Worm (Caenorhabditis elegans) whole organism, young adult: ENCODE measurements around the gene clec-123.
A peak's percentile ranks its signal among the peaks of the same experiment; 100 is the strongest.

Experiments
- B0035.1 ChIP-seq: sonication (generic microtip); optimal IDR thresholded peaks from 2 replicates; lab custom pipeline; 2016; ENCODE audit warnings: missing genetic modification characterization, mild to moderate bottlenecking, missing compliant biosample characterization, missing genotype, missing genetic modification reagents
- B0261.1 ChIP-seq: sonication (generic microtip); optimal IDR thresholded peaks from 2 replicates; lab custom pipeline; 2016; ENCODE audit warnings: mild to moderate bottlenecking, missing genetic modification characterization, moderate library complexity, missing compliant biosample characterization
- C06A6.2 ChIP-seq: fragments of 200-800 bp; sonication (Bioruptor generic); conservative IDR thresholded peaks from 2 replicates; pipeline ENCODE4 v1.3.6; 2022; ENCODE audit warnings: missing genetic modification characterization, missing compliant biosample characterization
- D2030.7 ChIP-seq: fragments of 200-800 bp; sonication (Bioruptor generic); IDR thresholded peaks from 2 replicates; pipeline ENCODE4 v1.3.6; 2022; ENCODE audit warnings: missing genetic modification reagents, missing genetic modification characterization, missing compliant biosample characterization
- F10E7.11 ChIP-seq: sonication (generic microtip); optimal IDR thresholded peaks from 2 replicates; lab custom pipeline; 2017; ENCODE audit warnings: mild to moderate bottlenecking, missing genetic modification characterization, moderate library complexity, missing compliant biosample characterization
- F22D6.2 ChIP-seq: sonication (generic microtip); optimal IDR thresholded peaks from 2 replicates; lab custom pipeline; 2016; ENCODE audit warnings: mild to moderate bottlenecking, missing genetic modification characterization, missing compliant biosample characterization
- F33H1.4 ChIP-seq: fragments of 200-800 bp; sonication (Bioruptor generic); IDR thresholded peaks from 2 replicates; pipeline ENCODE4 v1.3.6; 2022; ENCODE audit warnings: missing genetic modification reagents, missing genetic modification characterization, missing compliant biosample characterization
- F37B4.10 ChIP-seq: fragments of 200-800 bp; sonication (Bioruptor generic); IDR thresholded peaks from 2 replicates; pipeline ENCODE4 v1.3.6; 2022; ENCODE audit warnings: missing genetic modification characterization, missing compliant biosample characterization
- F49E8.2 ChIP-seq: sonication (generic microtip); optimal IDR thresholded peaks from 3 replicates; lab custom pipeline; 2017; ENCODE audit warnings: missing genetic modification characterization, mild to moderate bottlenecking, missing compliant biosample characterization, antibody characterized with exemption, moderate library complexity; ENCODE audit not compliant: insufficient read depth
- K12H6.12 ChIP-seq: fragments of 200-800 bp; sonication (Bioruptor generic); optimal IDR thresholded peaks from 2 replicates; lab custom pipeline; 2018; ENCODE audit warnings: mild to moderate bottlenecking, missing genetic modification characterization, missing compliant biosample characterization
- Y56A3A.18 ChIP-seq: fragments of 200-800 bp; sonication (Bioruptor generic); IDR thresholded peaks from 2 replicates; pipeline ENCODE4 v1.3.6; 2022; ENCODE audit warnings: missing genetic modification reagents, missing genetic modification characterization, missing compliant biosample characterization
- ZK185.1 ChIP-seq: sonication (generic microtip); optimal IDR thresholded peaks from 2 replicates; lab custom pipeline; 2016; ENCODE audit warnings: mild to moderate bottlenecking, missing genetic modification characterization, missing compliant biosample characterization; ENCODE audit not compliant: poor library complexity, severe bottlenecking
- aptf-3 ChIP-seq: fragments of 200-800 bp; sonication (Bioruptor generic); IDR thresholded peaks from 2 replicates; pipeline ENCODE4 v1.3.6; 2022; ENCODE audit warnings: missing genetic modification characterization, missing compliant biosample characterization
- attf-5 ChIP-seq: fragments of 200-800 bp; sonication (Bioruptor generic); optimal IDR thresholded peaks from 2 replicates; lab custom pipeline; 2018; ENCODE audit warnings: mild to moderate bottlenecking, missing genetic modification characterization, missing compliant biosample characterization
- ccch-3 ChIP-seq: fragments of 200-800 bp; sonication (Bioruptor generic); optimal IDR thresholded peaks from 2 replicates; lab custom pipeline; 2018; ENCODE audit warnings: mild to moderate bottlenecking, missing genetic modification characterization, missing compliant biosample characterization
- cebp-2 ChIP-seq: fragments of 200-800 bp; sonication (Bioruptor generic); IDR thresholded peaks from 2 replicates; pipeline ENCODE4 v1.3.6; 2022; ENCODE audit warnings: missing genetic modification characterization, missing compliant biosample characterization
- ceh-100 ChIP-seq: fragments of 200-800 bp; sonication (Bioruptor generic); IDR thresholded peaks from 2 replicates; pipeline ENCODE4 v1.3.6; 2022; ENCODE audit warnings: missing genetic modification reagents, missing genetic modification characterization, missing compliant biosample characterization
- ceh-27 ChIP-seq: fragments of 200-800 bp; sonication (Bioruptor generic); optimal IDR thresholded peaks from 2 replicates; lab custom pipeline; 2018; ENCODE audit warnings: mild to moderate bottlenecking, missing genetic modification characterization, moderate library complexity, missing compliant biosample characterization
- ceh-58 ChIP-seq: fragments of 200-800 bp; sonication (Bioruptor generic); IDR thresholded peaks from 2 replicates; pipeline ENCODE4 v1.3.6; 2022; ENCODE audit warnings: missing genetic modification characterization, missing compliant biosample characterization
- chd-7 ChIP-seq: sonication (generic microtip); optimal IDR thresholded peaks from 2 replicates; lab custom pipeline; 2016; ENCODE audit warnings: mild to moderate bottlenecking, missing genetic modification characterization, moderate library complexity, missing compliant biosample characterization
- die-1 ChIP-seq: sonication (generic microtip); optimal IDR thresholded peaks from 2 replicates; lab custom pipeline; 2016; ENCODE audit warnings: missing genotype, mild to moderate bottlenecking, missing genetic modification characterization, missing compliant biosample characterization
- egl-18 ChIP-seq: fragments of 200-800 bp; sonication (Bioruptor generic); IDR thresholded peaks from 2 replicates; pipeline ENCODE4 v1.3.6; 2022; ENCODE audit warnings: missing genetic modification reagents, missing genetic modification characterization, missing compliant biosample characterization
- ets-4 ChIP-seq: fragments of 200-800 bp; sonication (Bioruptor generic); optimal IDR thresholded peaks from 2 replicates; lab custom pipeline; 2018; ENCODE audit warnings: mild to moderate bottlenecking, missing genetic modification characterization, missing compliant biosample characterization
- hlh-12 ChIP-seq: sonication (generic microtip); optimal IDR thresholded peaks from 2 replicates; lab custom pipeline; 2016; ENCODE audit warnings: missing genetic modification characterization, missing compliant biosample characterization
- lag-1 ChIP-seq: fragments of 200-800 bp; sonication (Bioruptor generic); IDR thresholded peaks from 2 replicates; pipeline ENCODE4 v1.3.6; 2022; ENCODE audit warnings: missing genetic modification reagents, missing genetic modification characterization, missing compliant biosample characterization
- let-526 ChIP-seq: fragments of 200-800 bp; sonication (Bioruptor generic); IDR thresholded peaks from 2 replicates; pipeline ENCODE4 v1.3.6; 2022; ENCODE audit warnings: missing genetic modification reagents, missing genetic modification characterization, missing compliant biosample characterization
- let-607 ChIP-seq, 2 experiments: fragments of 200-800 bp in 1 of 2; sonication (Bioruptor generic) in 1 of 2; sonication (generic microtip) in 1 of 2; optimal IDR thresholded peaks; 2 replicates each; lab custom pipeline; 2016 to 2018; ENCODE audit warnings: mild to moderate bottlenecking in 2 of 2, missing compliant biosample characterization in 2 of 2, missing genetic modification characterization in 2 of 2, moderate library complexity in 2 of 2, missing genotype in 1 of 2
- lin-40 ChIP-seq: sonication (generic microtip); optimal IDR thresholded peaks from 2 replicates; lab custom pipeline; 2016; ENCODE audit warnings: missing genetic modification characterization, mild to moderate bottlenecking, missing compliant biosample characterization, missing genotype, missing genetic modification reagents
- lsl-1 ChIP-seq: fragments of 200-800 bp; sonication (Bioruptor generic); optimal IDR thresholded peaks from 2 replicates; lab custom pipeline; 2018; ENCODE audit warnings: mild to moderate bottlenecking, missing genetic modification characterization, moderate library complexity, missing compliant biosample characterization
- lsy-27 ChIP-seq: sonication (generic microtip); optimal IDR thresholded peaks from 2 replicates; lab custom pipeline; 2017; ENCODE audit warnings: missing genetic modification characterization, mild to moderate bottlenecking, missing compliant biosample characterization, antibody characterized with exemption, missing genotype, borderline replicate concordance; ENCODE audit not compliant: insufficient read depth
- mcd-1 ChIP-seq: fragments of 200-800 bp; sonication (Bioruptor generic); IDR thresholded peaks from 2 replicates; pipeline ENCODE4 v1.3.6; 2022; ENCODE audit warnings: missing genetic modification reagents, missing genetic modification characterization, missing compliant biosample characterization
- nfyb-1 ChIP-seq: fragments of 200-800 bp; sonication (Bioruptor generic); IDR thresholded peaks from 2 replicates; pipeline ENCODE4 v1.3.6; 2022; ENCODE audit warnings: missing genetic modification reagents, missing genetic modification characterization, missing compliant biosample characterization
- nhr-27 ChIP-seq: fragments of 200-800 bp; sonication (Bioruptor generic); optimal IDR thresholded peaks from 2 replicates; lab custom pipeline; 2018; ENCODE audit warnings: mild to moderate bottlenecking, missing genetic modification characterization, moderate library complexity, missing compliant biosample characterization
- nhr-80 ChIP-seq: sonication (generic microtip); optimal IDR thresholded peaks from 2 replicates; lab custom pipeline; 2016; ENCODE audit warnings: missing genetic modification characterization, missing compliant biosample characterization
- pbrm-1 ChIP-seq: fragments of 200-800 bp; sonication (Bioruptor generic); IDR thresholded peaks from 2 replicates; pipeline ENCODE4 v1.3.6; 2022; ENCODE audit warnings: missing genetic modification reagents, missing genetic modification characterization, missing compliant biosample characterization
- repo-1 ChIP-seq: sonication (generic microtip); optimal IDR thresholded peaks from 2 replicates; lab custom pipeline; 2017; ENCODE audit warnings: mild to moderate bottlenecking, missing genetic modification characterization, missing compliant biosample characterization
- snpc-1.3 ChIP-seq: sonication (generic microtip); optimal IDR thresholded peaks from 2 replicates; lab custom pipeline; 2017; ENCODE audit warnings: missing genetic modification characterization, mild to moderate bottlenecking, missing compliant biosample characterization, antibody characterized with exemption, moderate library complexity, missing genotype, missing genetic modification reagents; ENCODE audit not compliant: insufficient read depth
- snpc-3.4 ChIP-seq: sonication (generic microtip); optimal IDR thresholded peaks from 2 replicates; lab custom pipeline; 2017; ENCODE audit warnings: missing genetic modification characterization, mild to moderate bottlenecking, missing compliant biosample characterization, antibody characterized with exemption, moderate library complexity, missing genotype, missing genetic modification reagents
- tbx-9 ChIP-seq: sonication (generic microtip); optimal IDR thresholded peaks from 2 replicates; lab custom pipeline; 2016; ENCODE audit warnings: borderline replicate concordance, missing genetic modification characterization, inconsistent platforms, missing compliant biosample characterization
- xnd-1 ChIP-seq: sonication (generic microtip); optimal IDR thresholded peaks from 2 replicates; lab custom pipeline; 2016; ENCODE audit warnings: missing genotype, missing genetic modification reagents, missing genetic modification characterization, missing compliant biosample characterization
- zfh-2 ChIP-seq: fragments of 200-800 bp; sonication (Bioruptor generic); conservative IDR thresholded peaks from 2 replicates; pipeline ENCODE4 v1.3.6; 2022; ENCODE audit warnings: missing genetic modification reagents, missing genetic modification characterization, missing compliant biosample characterization
- ztf-18 ChIP-seq: sonication (generic microtip); optimal IDR thresholded peaks from 2 replicates; lab custom pipeline; 2016; ENCODE audit warnings: missing genotype, mild to moderate bottlenecking, missing genetic modification characterization, missing compliant biosample characterization
- ztf-22 ChIP-seq: fragments of 200-800 bp; sonication (Bioruptor generic); optimal IDR thresholded peaks from 2 replicates; lab custom pipeline; 2018; ENCODE audit warnings: mild to moderate bottlenecking, missing genetic modification characterization, moderate library complexity, missing compliant biosample characterization

The clec-123 gene

DNA sequence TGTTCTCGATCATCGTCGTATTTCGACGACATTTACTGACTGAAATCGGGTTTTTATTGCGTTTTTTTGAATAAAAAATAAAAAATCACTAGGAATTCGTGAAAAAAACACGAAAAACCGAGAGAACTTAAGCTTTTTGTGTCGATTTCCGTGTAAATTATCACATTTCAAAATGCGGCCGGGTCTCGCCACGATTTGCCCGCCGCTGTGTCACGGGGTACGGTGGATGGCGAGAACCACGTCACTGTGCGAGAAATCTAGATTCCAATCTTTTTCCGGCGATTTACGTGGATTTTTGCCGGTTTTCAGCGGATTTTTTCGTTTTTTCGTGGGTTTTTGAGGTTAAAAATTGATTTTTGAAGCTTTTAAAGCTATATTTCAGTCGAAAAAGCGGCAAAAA, 37.1 kb upstream of the clec-123 start, which contains the start of gene Y25C1A.8 (continued):
- TF ChIP-seq C06A6.2 (GFP tag; lab: Robert Waterston, UW) = peak; percentile 60; the same call in 1 of the 2 replicates
- peak; percentile 41 for TF ChIP-seq nhr-80 (tag; lab: Kevin White, UChicago)
- TF ChIP-seq D2030.7 = peak; percentile 75; the same call in 1 of the 2 replicates
- TF ChIP-seq B0261.1 (tag; lab: Kevin White, UChicago) = peak; percentile 36
- peak; percentile 83 for TF ChIP-seq ceh-100 (GFP tag; lab: Robert Waterston, UW)
- peak; percentile 78 for TF ChIP-seq ets-4 (GFP tag; lab: Kevin White, UChicago)
- no peak for TF ChIP-seq hlh-12 (tag; lab: Kevin White, UChicago)
- no peak for TF ChIP-seq aptf-3 (GFP tag; lab: Robert Waterston, UW)
- TF ChIP-seq lsy-27 (tag; lab: Kevin White, UChicago) = no peak
- TF ChIP-seq let-607 (tag; optimal IDR thresholded peaks at IDR 0.05; lab: Kevin White, UChicago) = peak; percentile 97 to 98
- TF ChIP-seq nhr-27 (tag; lab: Kevin White, UChicago) = no peak
- peak; percentile 70 for TF ChIP-seq F22D6.2 (tag; lab: Kevin White, UChicago)
- TF ChIP-seq ztf-22 (GFP tag; lab: Kevin White, UChicago) = no peak
- TF ChIP-seq F49E8.2 (tag; lab: Kevin White, UChicago) = peak; percentile 70
- no peak for TF ChIP-seq ZK185.1 (tag; lab: Kevin White, UChicago)
- no peak for TF ChIP-seq cebp-2
- TF ChIP-seq F33H1.4 (GFP tag; lab: Robert Waterston, UW) = peak; percentile 100
- TF ChIP-seq snpc-3.4 (tag; lab: Kevin White, UChicago) = peak; percentile 59
- no peak for TF ChIP-seq ceh-58 (GFP tag; lab: Robert Waterston, UW)
- TF ChIP-seq mcd-1 (GFP tag; lab: Robert Waterston, UW) = peak; percentile 92
- TF ChIP-seq zfh-2 (GFP tag; lab: Robert Waterston, UW) = peak; percentile 86
- no peak for TF ChIP-seq tbx-9 (tag; lab: Kevin White, UChicago)
- TF ChIP-seq lin-40 = peak; percentile 94
- TF ChIP-seq ccch-3 (GFP tag; lab: Kevin White, UChicago) = no peak
- no peak for TF ChIP-seq die-1
- TF ChIP-seq lag-1 (GFP tag; lab: Robert Waterston, UW) = no peak
- peak; percentile 83 for TF ChIP-seq attf-5 (GFP tag; lab: Kevin White, UChicago)
- TF ChIP-seq nfyb-1 (GFP tag; lab: Robert Waterston, UW) = peak; percentile 94
- TF ChIP-seq chd-7 (tag; lab: Kevin White, UChicago) = no peak
- peak; percentile 51 for TF ChIP-seq snpc-1.3 (tag; lab: Kevin White, UChicago)
- TF ChIP-seq Y56A3A.18 (GFP tag; lab: Robert Waterston, UW) = no peak; the same call in 1 of the 2 replicates
- peak; percentile 91 for TF ChIP-seq repo-1 (tag; lab: Kevin White, UChicago)
- TF ChIP-seq let-526 = no peak
- TF ChIP-seq egl-18 (GFP tag; lab: Robert Waterston, UW) = no peak
- TF ChIP-seq ztf-18 (tag; lab: Kevin White, UChicago) = peak; percentile 52
- peak; percentile 69 for TF ChIP-seq xnd-1
- peak; percentile 40 for TF ChIP-seq B0035.1 (tag; lab: Kevin White, UChicago)
- TF ChIP-seq K12H6.12 (tag; lab: Kevin White, UChicago) = peak; percentile 70
- TF ChIP-seq lsl-1 (GFP tag; lab: Kevin White, UChicago) = peak; percentile 97
- no peak for TF ChIP-seq F37B4.10 (GFP tag; lab: Robert Waterston, UW)
- no peak for TF ChIP-seq F10E7.11 (tag; lab: Kevin White, UChicago)
- peak; percentile 96 for TF ChIP-seq pbrm-1 (GFP tag; lab: Robert Waterston, UW)
- no peak for TF ChIP-seq ceh-27 (GFP tag; lab: Kevin White, UChicago)
- TF ChIP-seq, all 124 proteins: peak for 55
